Fruit fly (Drosophila melanogaster) whole organism, prepupa: ENCODE results near the gene CG43131.
A peak's percentile ranks its signal among the peaks of the same experiment; 100 is the strongest.

Experiments
- Blimp-1 ChIP-seq: fragments of 200-800 bp; sonication (Bioruptor generic); optimal IDR thresholded peaks from 3 replicates; lab custom pipeline; 2017; ENCODE audit warnings: missing biosample characterization, missing genetic modification characterization, mild to moderate bottlenecking, moderate library complexity, missing genetic modification reagents
- CG10631 ChIP-seq: fragments of 200-800 bp; sonication (Bioruptor generic); optimal IDR thresholded peaks from 2 replicates; lab custom pipeline; 2016; ENCODE audit warnings: missing biosample characterization, missing genetic modification characterization
- CG11294 ChIP-seq: fragments of 200-800 bp; sonication (Bioruptor generic); IDR thresholded peaks from 2 replicates; pipeline ENCODE4 v1.3.6; 2022; ENCODE audit warnings: missing biosample characterization, missing genetic modification characterization
- CG11902 ChIP-seq: fragments of 200-800 bp; sonication (Bioruptor generic); optimal IDR thresholded peaks from 3 replicates; lab custom pipeline; 2016; ENCODE audit warnings: missing biosample characterization, missing genetic modification characterization
- CG1621 ChIP-seq: fragments of 200-800 bp; sonication (Bioruptor generic); optimal IDR thresholded peaks from 3 replicates; lab custom pipeline; 2018; ENCODE audit warnings: missing biosample characterization, mild to moderate bottlenecking, missing genetic modification characterization
- CG16779 ChIP-seq: fragments of 200-800 bp; sonication (Bioruptor generic); optimal IDR thresholded peaks from 3 replicates; lab custom pipeline; 2017; ENCODE audit warnings: missing biosample characterization, mild to moderate bottlenecking, missing genetic modification characterization
- CG3032 ChIP-seq: fragments of 200-800 bp; optimal IDR thresholded peaks from 2 replicates; lab custom pipeline; 2019; ENCODE audit warnings: missing biosample characterization, mild to moderate bottlenecking, missing genetic modification characterization, moderate library complexity
- CG31627 ChIP-seq: fragments of 200-800 bp; sonication (Bioruptor generic); optimal IDR thresholded peaks from 3 replicates; lab custom pipeline; 2016; ENCODE audit warnings: missing biosample characterization, missing genetic modification characterization
- CG32006 ChIP-seq: fragments of 200-800 bp; sonication (Bioruptor generic); optimal IDR thresholded peaks from 3 replicates; lab custom pipeline; 2017; ENCODE audit warnings: missing biosample characterization, mild to moderate bottlenecking, missing genetic modification characterization
- CG34406 ChIP-seq: fragments of 200-800 bp; sonication (Bioruptor generic); optimal IDR thresholded peaks from 3 replicates; lab custom pipeline; 2016; ENCODE audit warnings: missing biosample characterization, missing genetic modification characterization
- CG4318 ChIP-seq: fragments of 200-800 bp; sonication (Bioruptor generic); optimal IDR thresholded peaks from 3 replicates; lab custom pipeline; 2017; ENCODE audit warnings: missing biosample characterization, mild to moderate bottlenecking, missing genetic modification characterization
- CG6808 ChIP-seq: fragments of 200-800 bp; sonication (Bioruptor generic); optimal IDR thresholded peaks from 3 replicates; lab custom pipeline; 2017; ENCODE audit warnings: missing biosample characterization, missing genetic modification characterization, mild to moderate bottlenecking, moderate library complexity, missing genetic modification reagents
- CG6854 ChIP-seq: fragments of 200-800 bp; sonication (Bioruptor generic); optimal IDR thresholded peaks from 2 replicates; lab custom pipeline; 2017; ENCODE audit warnings: missing biosample characterization, mild to moderate bottlenecking, missing genetic modification characterization
- CG7368 ChIP-seq: fragments of 200-800 bp; sonication (Bioruptor generic); optimal IDR thresholded peaks from 3 replicates; lab custom pipeline; 2016; ENCODE audit warnings: missing biosample characterization, missing genetic modification characterization
- CG8319 ChIP-seq: fragments of 200-800 bp; sonication (Bioruptor generic); optimal IDR thresholded peaks from 3 replicates; lab custom pipeline; 2016; ENCODE audit warnings: missing biosample characterization, missing genetic modification characterization
- CG9139 ChIP-seq: fragments of 200-800 bp; sonication (Bioruptor generic); optimal IDR thresholded peaks from 3 replicates; lab custom pipeline; 2017; ENCODE audit warnings: missing biosample characterization, mild to moderate bottlenecking, missing genetic modification characterization
- Eip75B ChIP-seq: fragments of 200-800 bp; sonication (Bioruptor generic); optimal IDR thresholded peaks from 3 replicates; lab custom pipeline; 2016; ENCODE audit warnings: missing biosample characterization, missing genetic modification characterization
- Eip78C ChIP-seq: fragments of 200-800 bp; sonication (Bioruptor generic); peaks from one replicate; lab custom pipeline; 2016; ENCODE audit warnings: missing biosample characterization, missing genetic modification characterization
- Ets21C ChIP-seq: fragments of 200-800 bp; sonication (Bioruptor generic); optimal IDR thresholded peaks from 3 replicates; lab custom pipeline; 2016; ENCODE audit warnings: missing biosample characterization, missing genetic modification characterization
- Ets96B ChIP-seq: fragments of 200-800 bp; optimal IDR thresholded peaks from 2 replicates; lab custom pipeline; 2019; ENCODE audit warnings: missing biosample characterization, mild to moderate bottlenecking, missing genetic modification characterization, moderate library complexity
- Gug ChIP-seq: fragments of 200-800 bp; sonication (Bioruptor generic); IDR thresholded peaks from 2 replicates; pipeline ENCODE4 v1.3.6; 2022; ENCODE audit warnings: missing biosample characterization, missing genetic modification characterization
- Hr38 ChIP-seq: sonication (Bioruptor generic); optimal IDR thresholded peaks from 2 replicates; lab custom pipeline; 2016; ENCODE audit warnings: missing biosample characterization, missing genetic modification characterization
- Hr4 ChIP-seq: fragments of 200-800 bp; sonication (Bioruptor generic); optimal IDR thresholded peaks from 3 replicates; lab custom pipeline; 2016; ENCODE audit warnings: missing biosample characterization, missing genetic modification characterization
- OdsH ChIP-seq: fragments of 200-800 bp; sonication (Bioruptor generic); optimal IDR thresholded peaks from 3 replicates; lab custom pipeline; 2016; ENCODE audit warnings: missing biosample characterization, missing genetic modification characterization
- Smox ChIP-seq: fragments of 200-800 bp; sonication (Bioruptor generic); optimal IDR thresholded peaks from 3 replicates; lab custom pipeline; 2016; ENCODE audit warnings: missing biosample characterization, missing genetic modification characterization
- Sox14 ChIP-seq: fragments of 200-800 bp; sonication (Bioruptor generic); optimal IDR thresholded peaks from 3 replicates; lab custom pipeline; 2016; ENCODE audit warnings: missing biosample characterization, missing genetic modification characterization
- Sox15 ChIP-seq: fragments of 200-800 bp; sonication (Bioruptor generic); optimal IDR thresholded peaks from 3 replicates; lab custom pipeline; 2016; ENCODE audit warnings: missing biosample characterization, missing genetic modification characterization
- achi ChIP-seq: fragments of 200-800 bp; sonication (Bioruptor generic); optimal IDR thresholded peaks from 3 replicates; lab custom pipeline; 2016; ENCODE audit warnings: missing biosample characterization, missing genetic modification characterization
- acj6 ChIP-seq: fragments of 200-800 bp; sonication (Bioruptor generic); optimal IDR thresholded peaks from 3 replicates; lab custom pipeline; 2016; ENCODE audit warnings: missing biosample characterization, missing genetic modification characterization
- dsx ChIP-seq: fragments of 200-800 bp; optimal IDR thresholded peaks from 3 replicates; lab custom pipeline; 2019; ENCODE audit warnings: missing biosample characterization, mild to moderate bottlenecking, missing genetic modification characterization, moderate library complexity; ENCODE audit not compliant: poor library complexity, severe bottlenecking
- eg ChIP-seq: fragments of 200-800 bp; sonication (Bioruptor generic); IDR thresholded peaks from 3 replicates; pipeline ENCODE4 v1.3.6; 2022; ENCODE audit warnings: missing biosample characterization, missing genetic modification characterization
- fd59A ChIP-seq: fragments of 200-800 bp; sonication (Bioruptor generic); optimal IDR thresholded peaks from 2 replicates; lab custom pipeline; 2017; ENCODE audit warnings: missing biosample characterization, mild to moderate bottlenecking, missing genetic modification characterization, missing genetic modification reagents
- fd85E ChIP-seq: fragments of 200-800 bp; sonication (Bioruptor generic); optimal IDR thresholded peaks from 3 replicates; lab custom pipeline; 2016; ENCODE audit warnings: missing biosample characterization, missing genetic modification characterization
- fkh ChIP-seq: fragments of 200-800 bp; sonication (Bioruptor generic); optimal IDR thresholded peaks from 3 replicates; lab custom pipeline; 2017; ENCODE audit warnings: missing biosample characterization, mild to moderate bottlenecking, missing genetic modification characterization, moderate library complexity
- lz ChIP-seq: fragments of 200-800 bp; sonication (Bioruptor generic); optimal IDR thresholded peaks from 3 replicates; lab custom pipeline; 2016; ENCODE audit warnings: missing biosample characterization, missing genetic modification characterization
- net ChIP-seq: fragments of 200-800 bp; sonication (Bioruptor generic); optimal IDR thresholded peaks from 3 replicates; lab custom pipeline; 2016; ENCODE audit warnings: missing biosample characterization, missing genetic modification characterization
- pdm3 ChIP-seq: fragments of 200-800 bp; sonication (Bioruptor generic); optimal IDR thresholded peaks from 3 replicates; lab custom pipeline; 2016; ENCODE audit warnings: missing biosample characterization, missing genetic modification characterization
- salr ChIP-seq, 2 experiments: fragments of 200-800 bp; sonication (Bioruptor generic); optimal IDR thresholded peaks; 3 replicates each; lab custom pipeline; 2016 to 2018; ENCODE audit warnings: missing biosample characterization in 2 of 2, missing genetic modification characterization in 2 of 2, mild to moderate bottlenecking in 1 of 2
- spab ChIP-seq: fragments of 200-800 bp; sonication (Bioruptor generic); optimal IDR thresholded peaks from 2 replicates; lab custom pipeline; 2017; ENCODE audit warnings: missing biosample characterization, mild to moderate bottlenecking, missing genetic modification characterization, missing genetic modification reagents
- ss ChIP-seq, 2 experiments: fragments of 200-800 bp; sonication (Bioruptor generic); optimal IDR thresholded peaks; 2 replicates in 1 of 2; 3 replicates in 1 of 2; lab custom pipeline; 2017 to 2018; ENCODE audit warnings: mild to moderate bottlenecking in 2 of 2, missing biosample characterization in 2 of 2, missing genetic modification characterization in 2 of 2, moderate library complexity in 1 of 2
- svp ChIP-seq: fragments of 200-800 bp; sonication (Bioruptor generic); peaks from one replicate; lab custom pipeline; 2016; ENCODE audit warnings: missing biosample characterization, missing genetic modification characterization
- topi ChIP-seq: fragments of 200-800 bp; sonication (Bioruptor generic); optimal IDR thresholded peaks from 3 replicates; lab custom pipeline; 2016; ENCODE audit warnings: missing biosample characterization, missing genetic modification characterization

Gene CG43131

DNA sequence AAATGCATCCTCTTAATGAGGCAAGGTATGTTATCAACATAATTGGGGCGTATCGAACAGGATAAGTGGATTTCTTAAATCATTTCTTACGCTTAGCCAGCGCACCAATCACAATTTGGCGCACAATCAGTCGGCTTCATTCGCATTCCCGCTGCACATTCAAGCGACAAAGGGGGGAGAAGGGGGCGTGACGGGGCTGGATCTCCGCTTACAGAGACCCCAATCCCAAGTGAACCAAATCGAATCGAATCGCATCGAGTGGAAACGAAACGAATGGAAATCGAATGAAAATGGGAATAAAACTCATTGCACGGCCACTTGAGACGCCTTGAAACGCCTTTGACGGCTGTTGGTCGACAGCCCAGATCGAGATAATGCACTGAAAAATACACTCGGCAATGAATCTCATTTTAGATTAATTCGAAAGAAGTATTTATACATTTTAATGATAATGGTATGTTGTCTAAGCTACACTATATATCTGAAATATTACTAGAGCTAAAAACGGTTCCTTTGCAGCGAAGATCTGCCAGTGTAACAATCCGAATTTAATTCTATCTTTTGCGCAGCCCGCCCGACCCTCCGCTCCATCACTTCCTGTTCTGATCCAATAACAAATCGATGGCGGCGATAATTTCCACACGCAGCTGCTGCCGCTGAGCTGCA lies 13.7 kb downstream of the CG43131 start (continued):
- no peak for TF ChIP-seq CG8319 (GFP tag; lab: Kevin White, UChicago)
- TF ChIP-seq salr (GFP tag; optimal IDR thresholded peaks at IDR 0.05; lab: Kevin White, UChicago) = no peak
- TF ChIP-seq Smox (GFP tag; lab: Kevin White, UChicago) = peak; percentile 51
- TF ChIP-seq Ets21C = peak; percentile 6
- TF ChIP-seq OdsH (GFP tag; lab: Kevin White, UChicago) = peak; percentile 36
- TF ChIP-seq CG4318 (GFP tag; lab: Kevin White, UChicago) = no peak
- peak; percentile 61 for TF ChIP-seq topi (GFP tag; lab: Kevin White, UChicago)
- TF ChIP-seq CG32006 (GFP tag; lab: Kevin White, UChicago) = peak; percentile 29
- peak; percentile 9 for TF ChIP-seq CG9139 (GFP tag; lab: Kevin White, UChicago)
- no peak for TF ChIP-seq Blimp-1 (GFP tag; lab: Kevin White, UChicago)
- peak; percentile 52 for TF ChIP-seq achi
- TF ChIP-seq Sox14 (GFP tag; lab: Kevin White, UChicago) = peak; percentile 42
- no peak for TF ChIP-seq CG16779
- no peak for TF ChIP-seq spab (GFP tag; lab: Kevin White, UChicago)
- peak; percentile 33 for TF ChIP-seq CG34406
- TF ChIP-seq ss (GFP tag; optimal IDR thresholded peaks at IDR 0.05; lab: Kevin White, UChicago) = peak in 1 of 2 experiments; percentile 19
- peak; percentile 19 for TF ChIP-seq fd59A (GFP tag; lab: Kevin White, UChicago)
- TF ChIP-seq Hr4 (GFP tag; lab: Kevin White, UChicago) = peak; percentile 28
- 0 out of 2 replicates have a peak, but pooled peaks have one; percentile 20 for TF ChIP-seq Gug (GFP tag; lab: Robert Waterston, UW)

DNA sequence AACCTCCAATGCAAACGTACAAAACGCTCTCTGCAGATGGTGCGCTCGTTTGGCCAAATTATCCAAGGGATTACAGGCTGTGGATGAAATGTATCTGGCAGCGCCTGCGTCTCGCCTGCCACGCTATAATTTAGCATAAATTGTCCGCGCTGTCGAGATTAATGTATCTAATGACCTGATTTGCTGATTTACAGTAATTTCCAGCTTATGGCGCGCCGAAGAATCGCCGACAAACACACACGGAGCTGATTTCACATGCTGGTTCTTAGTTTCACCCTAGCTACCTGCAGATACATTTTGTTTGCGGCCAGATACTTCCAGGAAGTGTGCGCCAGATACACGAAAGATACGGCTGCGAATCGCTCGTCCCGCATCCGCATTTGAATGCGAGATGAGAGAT lies 14.7 kb downstream of the CG43131 start:
- TF ChIP-seq CG3032 (no peak), svp (peak; percentile 7), dsx (GFP tag; lab: Kevin White, UChicago) (no peak), CG6854 (GFP tag; lab: Kevin White, UChicago) (no peak), CG4318 (GFP tag; lab: Kevin White, UChicago) (no peak)

DNA sequence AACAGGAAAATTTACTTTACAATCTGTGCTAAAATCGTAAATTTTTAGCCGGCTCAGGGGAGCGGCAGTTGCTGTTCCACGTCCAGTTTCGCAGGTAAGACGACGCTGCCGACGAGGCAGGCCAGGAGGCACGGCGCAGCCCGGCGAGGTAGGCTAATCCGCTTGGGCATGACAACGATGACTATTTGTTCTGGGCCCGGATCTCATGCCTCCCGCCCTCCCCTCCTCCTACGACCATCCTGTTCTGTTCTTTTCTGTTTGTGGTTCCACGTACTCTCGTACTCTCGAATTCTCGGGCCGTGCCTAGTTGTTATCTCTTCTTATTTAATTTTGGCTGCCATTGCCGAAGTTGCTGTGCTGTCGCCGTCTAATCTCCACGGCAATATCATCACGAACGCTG lies 18.7 kb downstream of the CG43131 start:
- no peak for TF ChIP-seq CG31627 (GFP tag; lab: Kevin White, UChicago)
- TF ChIP-seq fkh = peak; percentile 1

DNA sequence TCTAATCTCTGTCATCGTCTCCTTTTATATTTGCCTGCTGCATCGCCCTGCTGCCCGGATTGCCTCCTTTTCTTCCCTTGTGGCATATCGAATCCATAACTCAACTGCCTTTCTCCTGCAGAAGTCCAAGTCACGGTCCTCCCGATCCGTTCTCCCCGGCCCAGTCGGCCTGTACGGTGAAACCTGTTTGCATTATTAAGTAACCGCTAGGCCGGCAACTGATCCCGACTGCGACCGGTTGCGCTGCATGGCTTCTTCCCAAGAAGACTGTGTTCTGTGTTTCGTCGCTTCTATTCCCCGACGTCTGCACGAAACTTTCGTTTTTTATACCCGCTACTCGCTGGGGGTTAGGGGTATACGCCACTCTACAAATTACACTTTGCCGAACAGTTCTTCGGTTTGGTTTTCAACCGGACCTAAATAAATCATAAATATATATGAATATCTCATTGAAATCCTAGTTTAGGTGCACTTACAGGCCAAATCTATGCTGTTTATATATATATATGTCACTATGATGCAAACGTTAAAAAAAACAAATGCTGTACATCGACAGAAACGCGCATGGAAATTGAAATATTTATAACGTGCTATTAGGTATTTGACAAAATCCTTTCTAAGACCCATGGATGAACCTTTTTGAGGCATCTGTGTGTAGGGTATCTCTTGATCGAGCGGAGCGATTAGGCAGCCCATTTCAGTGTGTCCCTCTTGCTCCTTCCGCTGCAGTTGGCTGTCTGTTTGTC lies 19.3 kb downstream of the CG43131 start:
- TF ChIP-seq fd59A (GFP tag; lab: Kevin White, UChicago) (peak; percentile 88), Eip78C (GFP tag; lab: Kevin White, UChicago) (peak; percentile 93), CG34406 (peak; percentile 57), CG1621 (tag; lab: Kevin White, UChicago) (peak; percentile 5), pdm3 (GFP tag; lab: Kevin White, UChicago) (peak; percentile 64), CG4318 (GFP tag; lab: Kevin White, UChicago) (peak; percentile 55), CG3032 (peak; percentile 87), Eip75B (GFP tag; lab: Kevin White, UChicago) (peak; percentile 67), CG7368 (GFP tag; lab: Kevin White, UChicago) (peak; percentile 32), net (GFP tag; lab: Kevin White, UChicago) (peak; percentile 62), Sox15 (peak; percentile 31), CG8319 (GFP tag; lab: Kevin White, UChicago) (peak; percentile 45), CG32006 (GFP tag; lab: Kevin White, UChicago) (peak; percentile 82), Hr4 (GFP tag; lab: Kevin White, UChicago) (peak; percentile 24), topi (GFP tag; lab: Kevin White, UChicago) (peak; percentile 54), CG6808 (GFP tag; lab: Kevin White, UChicago) (peak; percentile 84), fkh (no peak), eg (GFP tag; lab: Robert Waterston, UW) (no peak), CG11294 (no peak), CG10631 (GFP tag; lab: Kevin White, UChicago) (peak; percentile 84), lz (GFP tag; lab: Kevin White, UChicago) (peak; percentile 42), fd85E (GFP tag; lab: Kevin White, UChicago) (no peak), svp (peak; percentile 80), Smox (GFP tag; lab: Kevin White, UChicago) (peak; percentile 52), CG11902 (peak; percentile 27), acj6 (GFP tag; lab: Kevin White, UChicago) (peak; percentile 71), CG6854 (GFP tag; lab: Kevin White, UChicago) (no peak), Ets96B (tag; lab: Kevin White, UChicago) (peak; percentile 87), Hr38 (GFP tag; lab: Kevin White, UChicago) (no peak)
